Comparison of ENCODE assay signal across 1 fruit fly cellular context in the genomic region with DNA sequence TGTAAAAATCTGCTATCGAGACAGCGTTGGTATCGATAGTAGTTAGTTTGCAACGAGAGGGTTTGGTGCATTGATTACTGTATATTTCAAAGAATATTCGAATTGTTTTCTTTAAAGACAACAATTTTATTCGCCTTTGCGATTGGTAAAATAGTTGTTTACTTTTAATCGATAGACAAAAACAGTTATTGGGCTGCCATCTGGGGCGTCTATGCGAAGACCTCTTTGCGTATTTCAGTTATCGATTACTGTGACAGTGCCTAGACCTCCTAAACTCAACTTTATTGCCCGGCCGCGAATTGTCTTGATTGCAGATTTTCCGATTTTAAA.
TF ChIP-seq lines count a peak whose summit lies in the region.

Atu (plus strand) TSS at position 245 of the 330 bp plus-strand sequence.

TF ChIP-seq in whole organism, embryonic, 481 proteins besides CTCF, POLR2A, EP300 and RAD21 (continued from another document):
- TF ChIP-seq Lhr (GFP tag; optimal IDR thresholded peaks at IDR 0.05; lab: Kevin White, UChicago) (peak; percentile 11), CG12659 (GFP tag; optimal IDR thresholded peaks at IDR 0.05; lab: Kevin White, UChicago) (peak; percentile 74), row (GFP tag; IDR thresholded peaks at IDR 0.05; lab: Robert Waterston, UW) (peak; percentile 62), unc-4 (GFP tag; IDR thresholded peaks at IDR 0.05; lab: Robert Waterston, UW; ENCODE audit: partially characterized antibody) (peak; percentile 94), sqz (GFP tag; optimal IDR thresholded peaks at IDR 0.05; lab: Kevin White, UChicago) (peak; percentile 8), Oaz (GFP tag; IDR thresholded peaks at IDR 0.05; lab: Robert Waterston, UW) (no peak), inv (GFP tag; IDR thresholded peaks at IDR 0.05; lab: Robert Waterston, UW; ENCODE audit: partially characterized antibody) (peak; percentile 90), CG31441 (GFP tag; IDR thresholded peaks at IDR 0.05; lab: Robert Waterston, UW) (peak; percentile 43; the same call in 1 of the 2 replicates), sens (GFP tag; lab: Kevin White, UChicago) (peak; percentile 88), CG12391 (tag; optimal IDR thresholded peaks at IDR 0.05; lab: Kevin White, UChicago) (peak; percentile 56), cato (GFP tag; optimal IDR thresholded peaks at IDR 0.05; lab: Kevin White, UChicago; ENCODE audit: borderline replicate concordance) (peak; percentile 12), E2f1 (GFP tag; IDR thresholded peaks at IDR 0.05; lab: Robert Waterston, UW) (no peak), odd (GFP tag; optimal IDR thresholded peaks at IDR 0.05; lab: Kevin White, UChicago) (no peak), CG13624 (GFP tag; optimal IDR thresholded peaks at IDR 0.05; lab: Kevin White, UChicago) (no peak), CG7786 (GFP tag; optimal IDR thresholded peaks at IDR 0.05; lab: Kevin White, UChicago) (peak; percentile 55), Dfd (GFP tag; optimal IDR thresholded peaks at IDR 0.05; lab: Kevin White, UChicago) (no peak), Fer3 (tag; optimal IDR thresholded peaks at IDR 0.05; lab: Kevin White, UChicago) (peak; percentile 29), jigr1 (GFP tag; IDR thresholded peaks at IDR 0.05; lab: Robert Waterston, UW) (no peak), MESR4 (GFP tag; optimal IDR thresholded peaks at IDR 0.05; lab: Kevin White, UChicago) (peak; percentile 24), Meics (GFP tag; optimal IDR thresholded peaks at IDR 0.05; lab: Kevin White, UChicago) (peak; percentile 10), CG14860 (GFP tag; IDR thresholded peaks at IDR 0.05; lab: Robert Waterston, UW; ENCODE audit: partially characterized antibody) (peak; percentile 94), CG12104 (GFP tag; optimal IDR thresholded peaks at IDR 0.05; lab: Kevin White, UChicago) (no peak), CG34422 (GFP tag; IDR thresholded peaks at IDR 0.05; lab: Robert Waterston, UW) (peak; percentile 39; the same call in 1 of the 3 replicates), CG12942 (GFP tag; optimal IDR thresholded peaks at IDR 0.05; lab: Kevin White, UChicago) (no peak), knrl (GFP tag; IDR thresholded peaks at IDR 0.05; lab: Robert Waterston, UW; ENCODE audit: partially characterized antibody) (peak; percentile 94), Opbp (GFP tag; IDR thresholded peaks at IDR 0.05; lab: Robert Waterston, UW; ENCODE audit: partially characterized antibody) (peak; percentile 91), CG3995 (GFP tag; optimal IDR thresholded peaks at IDR 0.05; lab: Kevin White, UChicago) (peak; percentile 80), CG6854 (GFP tag; optimal IDR thresholded peaks at IDR 0.05; lab: Kevin White, UChicago) (no peak), CG4424 (GFP tag; optimal IDR thresholded peaks at IDR 0.05; lab: Kevin White, UChicago) (peak; percentile 17), Dref (GFP tag; IDR thresholded peaks at IDR 0.05; lab: Robert Waterston, UW) (peak; percentile 86), usp (GFP tag; optimal IDR thresholded peaks at IDR 0.05; lab: Kevin White, UChicago) (no peak), dm (GFP tag; optimal IDR thresholded peaks at IDR 0.05; lab: Kevin White, UChicago) (no peak), al (GFP tag; IDR thresholded peaks at IDR 0.05; lab: Robert Waterston, UW) (no peak), trem (tag; optimal IDR thresholded peaks at IDR 0.05; lab: Kevin White, UChicago) (peak; percentile 94), CkIIα-i1 (GFP tag; IDR thresholded peaks at IDR 0.05; lab: Robert Waterston, UW) (no peak), CG8924 (tag; optimal IDR thresholded peaks at IDR 0.05; lab: Kevin White, UChicago) (peak; percentile 33), Awh (GFP tag; IDR thresholded peaks at IDR 0.05; lab: Robert Waterston, UW) (no peak), CG34224 (GFP tag; IDR thresholded peaks at IDR 0.05; lab: Robert Waterston, UW; ENCODE audit: partially characterized antibody) (peak; percentile 94), cg (GFP tag; optimal IDR thresholded peaks at IDR 0.05; lab: Kevin White, UChicago) (peak; percentile 87), CG17361 (GFP tag; IDR thresholded peaks at IDR 0.05; lab: Robert Waterston, UW) (peak; percentile 58; the same call in 2 of the 3 replicates), pfk (GFP tag; optimal IDR thresholded peaks at IDR 0.05; lab: Kevin White, UChicago) (no peak), Eip74EF (GFP tag; optimal IDR thresholded peaks at IDR 0.05; lab: Kevin White, UChicago) (no peak), tin (GFP tag; optimal IDR thresholded peaks at IDR 0.05; lab: Kevin White, UChicago) (peak; percentile 28), CG10959 (GFP tag; IDR thresholded peaks at IDR 0.05; lab: Robert Waterston, UW) (no peak), dimm (GFP tag; IDR thresholded peaks at IDR 0.05; lab: Robert Waterston, UW) (no peak), NC2β (GFP tag; optimal IDR thresholded peaks at IDR 0.05; lab: Kevin White, UChicago) (peak; percentile 39), Hsf (GFP tag; optimal IDR thresholded peaks at IDR 0.05; lab: Kevin White, UChicago) (peak; percentile 16), HmgZ (tag; optimal IDR thresholded peaks at IDR 0.05; lab: Kevin White, UChicago) (peak; percentile 79), NC2α (GFP tag; optimal IDR thresholded peaks at IDR 0.05; lab: Kevin White, UChicago) (peak; percentile 2), CG9437 (GFP tag; optimal IDR thresholded peaks at IDR 0.05; lab: Kevin White, UChicago) (peak; percentile 24), CG4328 (GFP tag; optimal IDR thresholded peaks at IDR 0.05; lab: Kevin White, UChicago) (peak; percentile 18), Vsx1 (GFP tag; optimal IDR thresholded peaks at IDR 0.05; lab: Kevin White, UChicago) (no peak), bbx (GFP tag; IDR thresholded peaks at IDR 0.05; lab: Robert Waterston, UW; ENCODE audit: partially characterized antibody) (peak; percentile 83), HLH54F (GFP tag; optimal IDR thresholded peaks at IDR 0.05; lab: Kevin White, UChicago) (peak; percentile 39), Scr (GFP tag; IDR thresholded peaks at IDR 0.05; lab: Robert Waterston, UW; ENCODE audit: partially characterized antibody) (peak; percentile 94), gsb-n (tag; optimal IDR thresholded peaks at IDR 0.05; lab: Kevin White, UChicago) (no peak), hth (optimal IDR thresholded peaks at IDR 0.05; lab: Kevin White, UChicago) (no peak), D19A (tag; optimal IDR thresholded peaks at IDR 0.05; lab: Kevin White, UChicago) (peak; percentile 33), CG3838 (GFP tag; optimal IDR thresholded peaks at IDR 0.05; lab: Kevin White, UChicago) (no peak), Antp (GFP tag; optimal IDR thresholded peaks at IDR 0.05; lab: Kevin White, UChicago) (peak; percentile 47), CG11723 (GFP tag; optimal IDR thresholded peaks at IDR 0.05; lab: Kevin White, UChicago) (no peak), HLH4C (GFP tag; IDR thresholded peaks at IDR 0.05; lab: Robert Waterston, UW; ENCODE audit: partially characterized antibody) (peak; percentile 93), HmgD (GFP tag; optimal IDR thresholded peaks at IDR 0.05; lab: Kevin White, UChicago) (peak; percentile 51), dmrt11E (tag; optimal IDR thresholded peaks at IDR 0.05; lab: Kevin White, UChicago) (peak; percentile 15), CG10267 (tag; optimal IDR thresholded peaks at IDR 0.05; lab: Kevin White, UChicago) (peak; percentile 61), ro (GFP tag; IDR thresholded peaks at IDR 0.05; lab: Robert Waterston, UW) (no peak), onecut (GFP tag; IDR thresholded peaks at IDR 0.05; lab: Robert Waterston, UW) (peak; percentile 6; the same call in 1 of the 2 replicates), CG8359 (GFP tag; optimal IDR thresholded peaks at IDR 0.05; lab: Kevin White, UChicago; ENCODE audit: borderline replicate concordance) (no peak), Doc3 (GFP tag; IDR thresholded peaks at IDR 0.05; lab: Robert Waterston, UW; ENCODE audit: partially characterized antibody) (peak; percentile 92), kay (GFP tag; optimal IDR thresholded peaks at IDR 0.05; lab: Kevin White, UChicago) (no peak), CG2678 (tag; optimal IDR thresholded peaks at IDR 0.05; lab: Kevin White, UChicago) (peak; percentile 38), CG7928 (GFP tag; optimal IDR thresholded peaks at IDR 0.05; lab: Kevin White, UChicago) (peak; percentile 51), Sry-δ (GFP tag; optimal IDR thresholded peaks at IDR 0.05; lab: Kevin White, UChicago) (peak; percentile 96), shn (GFP tag; optimal IDR thresholded peaks at IDR 0.05; lab: Kevin White, UChicago) (peak; percentile 54), lbe (GFP tag; optimal IDR thresholded peaks at IDR 0.05; lab: Kevin White, UChicago) (peak; percentile 54), schlank (tag; optimal IDR thresholded peaks at IDR 0.05; lab: Kevin White, UChicago) (no peak), tx (GFP tag; optimal IDR thresholded peaks at IDR 0.05; lab: Kevin White, UChicago) (peak; percentile 12), her (GFP tag; optimal IDR thresholded peaks at IDR 0.05; lab: Kevin White, UChicago) (peak; percentile 10), Dek (tag; optimal IDR thresholded peaks at IDR 0.05; lab: Kevin White, UChicago) (peak; percentile 13), CG10147 (GFP tag; optimal IDR thresholded peaks at IDR 0.05; lab: Kevin White, UChicago) (peak; percentile 38), gt (GFP tag; IDR thresholded peaks at IDR 0.05; lab: Robert Waterston, UW) (no peak), Tbp (GFP tag; optimal IDR thresholded peaks at IDR 0.05; lab: Kevin White, UChicago) (peak; percentile 26), NfI (GFP tag; optimal IDR thresholded peaks at IDR 0.05; lab: Kevin White, UChicago) (peak; percentile 27), wor (GFP tag; IDR thresholded peaks at IDR 0.05; lab: Robert Waterston, UW) (no peak), Fer1 (GFP tag; optimal IDR thresholded peaks at IDR 0.05; lab: Kevin White, UChicago) (peak; percentile 3), hkb (optimal IDR thresholded peaks at IDR 0.05; lab: Kevin White, UChicago) (peak; percentile 73), hkb (GFP tag; IDR thresholded peaks at IDR 0.05; lab: Robert Waterston, UW) (no peak), E2f2 (GFP tag; IDR thresholded peaks at IDR 0.05; lab: Robert Waterston, UW) (peak; percentile 31; the same call in 1 of the 2 replicates), luna (GFP tag; optimal IDR thresholded peaks at IDR 0.05; lab: Kevin White, UChicago) (no peak), p53 (GFP tag; optimal IDR thresholded peaks at IDR 0.05; lab: Kevin White, UChicago) (no peak), pzg (GFP tag; optimal IDR thresholded peaks at IDR 0.05; lab: Kevin White, UChicago) (peak; percentile 84), CG1233 (GFP tag; optimal IDR thresholded peaks at IDR 0.05; lab: Kevin White, UChicago) (no peak), Sin3A (optimal IDR thresholded peaks at IDR 0.05; lab: Kevin White, UChicago) (peak; percentile 92), Asciz (GFP tag; optimal IDR thresholded peaks at IDR 0.05; lab: Kevin White, UChicago) (no peak), Mad (GFP tag; optimal IDR thresholded peaks at IDR 0.05; lab: Kevin White, UChicago) (peak; percentile 7), CG9932 (GFP tag; IDR thresholded peaks at IDR 0.05; lab: Robert Waterston, UW) (peak; percentile 69), mld (GFP tag; IDR thresholded peaks at IDR 0.05; lab: Robert Waterston, UW; ENCODE audit: partially characterized antibody) (peak; percentile 42; the same call in 1 of the 3 replicates), CG6683 (GFP tag; optimal IDR thresholded peaks at IDR 0.05; lab: Kevin White, UChicago) (no peak), CG9797 (GFP tag; optimal IDR thresholded peaks at IDR 0.05; lab: Kevin White, UChicago) (peak; percentile 19), Xbp1 (GFP tag; optimal IDR thresholded peaks at IDR 0.05; lab: Kevin White, UChicago) (peak; percentile 47)
